Worm (Caenorhabditis elegans) whole organism, L4/young adult: ENCODE results near the gene nlp-14.

Source experiments
- W03F9.2 ChIP-seq: fragments of 150-350 bp; optimal IDR thresholded peaks from 2 replicates; lab custom pipeline; 2014; ENCODE audit warnings: missing biosample characterization, missing genetic modification characterization
- dao-5 ChIP-seq: sonication (generic microtip); optimal IDR thresholded peaks from 2 replicates; lab custom pipeline; 2016; ENCODE audit warnings: missing genotype, missing genetic modification characterization, moderate library complexity, missing compliant biosample characterization
- him-1 ChIP-seq: sonication (generic microtip); optimal IDR thresholded peaks from 2 replicates; lab custom pipeline; 2016; ENCODE audit warnings: missing genotype, missing genetic modification reagents, missing genetic modification characterization, missing compliant biosample characterization

DNA sequence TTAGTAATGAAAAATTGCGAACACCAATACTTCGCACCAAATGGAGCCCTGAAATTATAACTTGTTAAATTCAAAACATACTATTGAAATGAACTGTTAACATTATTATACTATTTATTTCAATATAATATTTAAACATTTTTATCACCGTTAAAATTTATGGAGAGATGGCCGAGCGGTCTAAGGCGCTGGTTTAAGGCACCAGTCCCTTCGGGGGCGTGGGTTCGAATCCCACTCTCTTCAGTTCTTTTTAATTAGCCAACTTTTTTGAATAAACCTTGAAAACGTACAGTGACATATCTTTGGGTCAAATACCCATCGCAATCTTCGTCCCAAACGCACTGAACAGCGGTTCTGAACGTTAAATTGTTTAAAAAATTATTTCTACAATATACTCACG is 20.2 kb upstream of the nlp-14 start:
- no peak for TF ChIP-seq him-1 (tag; lab: Kevin White, UChicago)
- no peak for TF ChIP-seq W03F9.2 (tag; lab: Kevin White, UChicago)
- no peak for TF ChIP-seq dao-5 (tag; lab: Kevin White, UChicago)
